Fruit fly (Drosophila melanogaster): ENCODE results near the gene ergic53.
A peak's percentile ranks its signal among the peaks of the same experiment; 100 is the strongest.

The ergic53 gene

DNA sequence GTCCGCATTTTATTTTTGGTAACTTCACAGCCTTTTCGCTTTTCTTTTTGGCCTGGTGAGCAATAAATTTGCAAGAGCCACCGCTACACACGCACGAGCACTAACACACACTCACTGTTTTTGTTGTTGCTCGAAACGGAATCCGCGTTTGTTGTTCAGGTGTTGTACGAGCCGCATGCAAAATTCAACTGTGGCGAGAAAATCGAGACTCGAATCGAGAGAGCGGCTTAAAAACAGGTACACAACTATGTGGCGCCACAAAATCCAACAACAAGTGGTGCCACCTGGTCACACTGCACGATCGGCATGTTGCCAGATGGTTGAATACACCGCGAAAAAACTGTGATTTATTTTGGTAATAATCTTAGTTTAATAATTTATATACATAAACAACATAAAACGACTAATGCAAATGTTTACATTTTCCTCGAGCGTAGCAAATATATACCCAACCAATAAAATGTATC is 27.8 kb upstream of the ergic53 start, which contains the start of gene CG43163 (continued):
- no peak for TF ChIP-seq so (GFP tag; IDR thresholded peaks at IDR 0.05)
- TF ChIP-seq Gug (GFP tag; IDR thresholded peaks at IDR 0.05), result peak; percentile 57; the same call in 3 of the 4 replicates
- no peak for TF ChIP-seq D (optimal IDR thresholded peaks at IDR 0.05)
- peak; percentile 23 for TF ChIP-seq D (GFP tag; optimal IDR thresholded peaks at IDR 0.05)
- TF ChIP-seq CG12769 (tag; optimal IDR thresholded peaks at IDR 0.05), result no peak
- TF ChIP-seq CG2889 (GFP tag; IDR thresholded peaks at IDR 0.05), result peak; percentile 62; the same call in 1 of the 3 replicates
- peak; percentile 50 for TF ChIP-seq sug (tag; optimal IDR thresholded peaks at IDR 0.05)
- peak; percentile 52; the same call in 1 of the 3 replicates for TF ChIP-seq otp (GFP tag; IDR thresholded peaks at IDR 0.05)
- TF ChIP-seq CG13624 (GFP tag; optimal IDR thresholded peaks at IDR 0.05), result no peak
- peak; percentile 37 for TF ChIP-seq CG9437 (GFP tag; optimal IDR thresholded peaks at IDR 0.05)
- TF ChIP-seq CG14441 (GFP tag; IDR thresholded peaks at IDR 0.05), result peak; percentile 66
- TF ChIP-seq CG10431 (GFP tag; optimal IDR thresholded peaks at IDR 0.05), result peak; percentile 37
- TF ChIP-seq NK7.1 (GFP tag; optimal IDR thresholded peaks at IDR 0.05), result no peak
- TF ChIP-seq NfI (GFP tag; optimal IDR thresholded peaks at IDR 0.05), result peak; percentile 52
- no peak for TF ChIP-seq nerfin-2 (GFP tag; IDR thresholded peaks at IDR 0.05; ENCODE audit: partially characterized antibody)
- peak; percentile 23 for TF ChIP-seq BEAF-32 (GFP tag; optimal IDR thresholded peaks at IDR 0.05)
- peak; percentile 34 for TF ChIP-seq ATbp (GFP tag; optimal IDR thresholded peaks at IDR 0.05)
- TF ChIP-seq wdn (GFP tag; IDR thresholded peaks at IDR 0.05), result peak; percentile 57; the same call in 1 of the 2 replicates
- TF ChIP-seq Med (GFP tag), result peak; percentile 93
- no peak for TF ChIP-seq D19B (GFP tag; optimal IDR thresholded peaks at IDR 0.05)
- TF ChIP-seq CG4707 (GFP tag; optimal IDR thresholded peaks at IDR 0.05), result peak; percentile 22
- TF ChIP-seq CG31388 (GFP tag; optimal IDR thresholded peaks at IDR 0.05), result no peak
- peak; percentile 72 for TF ChIP-seq Aef1 (GFP tag; IDR thresholded peaks at IDR 0.05)
- TF ChIP-seq CG14965 (GFP tag; optimal IDR thresholded peaks at IDR 0.05; ENCODE audit: borderline replicate concordance), result no peak
- TF ChIP-seq MTF-1 (GFP tag; optimal IDR thresholded peaks at IDR 0.05; ENCODE audit: borderline replicate concordance), result no peak
- TF ChIP-seq CG17568 (GFP tag; optimal IDR thresholded peaks at IDR 0.05), result no peak
- peak; percentile 39 for TF ChIP-seq CG15011 (GFP tag; optimal IDR thresholded peaks at IDR 0.05)
- TF ChIP-seq CG12744 (GFP tag; optimal IDR thresholded peaks at IDR 0.05), result peak; percentile 56
- no peak for TF ChIP-seq psq (GFP tag; optimal IDR thresholded peaks at IDR 0.05)
- peak; percentile 88 for TF ChIP-seq row (GFP tag; IDR thresholded peaks at IDR 0.05)
- TF ChIP-seq CG10543 (GFP tag; optimal IDR thresholded peaks at IDR 0.05), result peak; percentile 42
- peak; percentile 80 for TF ChIP-seq CG2712 (tag; optimal IDR thresholded peaks at IDR 0.05)
- peak; percentile 66 for TF ChIP-seq CG9727 (GFP tag; optimal IDR thresholded peaks at IDR 0.05)
- no peak for TF ChIP-seq tna (GFP tag; IDR thresholded peaks at IDR 0.05; ENCODE audit: partially characterized antibody)
- TF ChIP-seq eyg (GFP tag; optimal IDR thresholded peaks at IDR 0.05), result no peak
- peak; percentile 58; the same call in 1 of the 2 replicates for TF ChIP-seq CG14014 (GFP tag; IDR thresholded peaks at IDR 0.05)
- peak; percentile 99 for TF ChIP-seq zf30C (GFP tag; optimal IDR thresholded peaks at IDR 0.05)
- peak; percentile 10 for TF ChIP-seq cato (GFP tag; optimal IDR thresholded peaks at IDR 0.05; ENCODE audit: borderline replicate concordance)
- TF ChIP-seq Spps (tag; optimal IDR thresholded peaks at IDR 0.05), result peak; percentile 45
- no peak for TF ChIP-seq br (optimal IDR thresholded peaks at IDR 0.05)
- peak; percentile 70 for TF ChIP-seq grau (tag; optimal IDR thresholded peaks at IDR 0.05)
- peak; percentile 65 for TF ChIP-seq Fer1 (GFP tag; optimal IDR thresholded peaks at IDR 0.05)
- no peak for TF ChIP-seq CG8944 (GFP tag; optimal IDR thresholded peaks at IDR 0.05)
- TF ChIP-seq crp (GFP tag; optimal IDR thresholded peaks at IDR 0.05), result peak in 1 of 2 experiments; percentile 32
- TF ChIP-seq bbx (GFP tag; IDR thresholded peaks at IDR 0.05; ENCODE audit: partially characterized antibody), result no peak
- TF ChIP-seq phol (tag; optimal IDR thresholded peaks at IDR 0.05), result peak; percentile 77
- peak; percentile 26 for TF ChIP-seq CG18619 (GFP tag; optimal IDR thresholded peaks at IDR 0.05)
- peak; percentile 60 for TF ChIP-seq zen (tag; optimal IDR thresholded peaks at IDR 0.05)
- no peak for TF ChIP-seq Blimp-1 (GFP tag; optimal IDR thresholded peaks at IDR 0.05)
- peak; percentile 23 for TF ChIP-seq CG12299 (tag; optimal IDR thresholded peaks at IDR 0.05)

Measured in whole organism, embryonic.